Comparison of ENCODE assay signal across 4 worm cellular contexts in genomic region chrX:15283740-15284139, ce11.
TF ChIP-seq lines count a peak whose summit lies in the region.

Gene jud-4, plus strand, starts transcription at chrX:15284115.

TF ChIP-seq in whole organism, L1 larva, 84 proteins besides CTCF, POLR2A, EP300 and RAD21:
- TF ChIP-seq lin-15B (tag; optimal IDR thresholded peaks at IDR 0.05; lab: Kevin White, UChicago) (no peak), blmp-1 (tag; optimal IDR thresholded peaks at IDR 0.05; lab: Kevin White, UChicago) (peak; percentile 49)
TF ChIP-seq in whole organism, L1 larva: peak in this region for 1.

TF ChIP-seq in whole organism, L2 larva, 48 proteins besides CTCF, POLR2A, EP300 and RAD21:
- TF ChIP-seq crh-2 (tag; optimal IDR thresholded peaks at IDR 0.05; lab: Kevin White, UChicago) (no peak), peb-1 (tag; optimal IDR thresholded peaks at IDR 0.05; lab: Kevin White, UChicago) (no peak), unc-62 (GFP tag; optimal IDR thresholded peaks at IDR 0.05; lab: Kevin White, UChicago) (no peak), zag-1 (tag; optimal IDR thresholded peaks at IDR 0.05; lab: Kevin White, UChicago) (no peak), nhr-11 (tag; optimal IDR thresholded peaks at IDR 0.05; lab: Kevin White, UChicago) (no peak), ZK546.5 (tag; optimal IDR thresholded peaks at IDR 0.05; lab: Kevin White, UChicago) (no peak), nhr-25 (tag; optimal IDR thresholded peaks at IDR 0.05; lab: Kevin White, UChicago) (peak; percentile 55), ztf-11 (tag; optimal IDR thresholded peaks at IDR 0.05; lab: Kevin White, UChicago) (no peak), lin-13 (GFP tag; optimal IDR thresholded peaks at IDR 0.05; lab: Kevin White, UChicago) (no peak), snpc-4 (tag; optimal IDR thresholded peaks at IDR 0.05; lab: Kevin White, UChicago) (no peak), nhr-10 (tag; optimal IDR thresholded peaks at IDR 0.05; lab: Kevin White, UChicago) (no peak), C34F6.9 (tag; optimal IDR thresholded peaks at IDR 0.05; lab: Kevin White, UChicago) (no peak), dmd-4 (tag; optimal IDR thresholded peaks at IDR 0.05; lab: Kevin White, UChicago) (no peak), elt-3 (tag; optimal IDR thresholded peaks at IDR 0.05; lab: Kevin White, UChicago) (no peak), mdl-1 (tag; optimal IDR thresholded peaks at IDR 0.05; lab: Kevin White, UChicago) (no peak), nhr-129 (tag; optimal IDR thresholded peaks at IDR 0.05; lab: Kevin White, UChicago) (no peak), F13H6.1 (tag; optimal IDR thresholded peaks at IDR 0.05; lab: Kevin White, UChicago) (peak; percentile 33), mab-5 (tag; optimal IDR thresholded peaks at IDR 0.05; lab: Kevin White, UChicago) (no peak), blmp-1 (tag; optimal IDR thresholded peaks at IDR 0.05; lab: Kevin White, UChicago; ENCODE audit: insufficient read depth) (peak; percentile 60), unc-39 (tag; optimal IDR thresholded peaks at IDR 0.05; lab: Kevin White, UChicago) (no peak)

TF ChIP-seq in whole organism, L3 larva, 47 proteins besides CTCF, POLR2A, EP300 and RAD21:
- TF ChIP-seq nhr-25 (tag; optimal IDR thresholded peaks at IDR 0.05; lab: Kevin White, UChicago) (peak; percentile 93), egl-5 (tag; optimal IDR thresholded peaks at IDR 0.05; lab: Kevin White, UChicago) (no peak), zag-1 (tag; optimal IDR thresholded peaks at IDR 0.05; lab: Kevin White, UChicago) (no peak), nhr-12 (tag; optimal IDR thresholded peaks at IDR 0.05; lab: Kevin White, UChicago) (no peak)

TF ChIP-seq in whole organism, L4 larva, 104 proteins besides CTCF, POLR2A, EP300 and RAD21:
- TF ChIP-seq nhr-41 (GFP tag; IDR thresholded peaks at IDR 0.05; lab: Robert Waterston, UW): 0 out of 2 replicates have a peak, but pooled peaks have one; percentile 27
- TF ChIP-seq daf-12 (tag; optimal IDR thresholded peaks at IDR 0.05; lab: Kevin White, UChicago): no peak
